Worm (Caenorhabditis elegans): ENCODE measurements around the gene ekl-6.
"Not testable (repeated sequence)": the region's sequence is repeated elsewhere in the genome, so short reads cannot be mapped to it uniquely, and the experiment has no call there.

Gene ekl-6

ce11 chrIII:10053312-10053711, 10.9 kb upstream of the ekl-6 start, which contains the start of gene T16G12.12:
T16G12.12 (plus strand) TSS chrIII:10053612.
- not testable (repeated sequence) for TF ChIP-seq W03F9.2, dao-5, him-1 (tag; optimal IDR thresholded peaks at IDR 0.05)

ce11 chrIII:10056033-10056432, 8.2 kb upstream of the ekl-6 start, which contains the start of gene T16G12.10:
T16G12.10 (minus strand) TSS chrIII:10056133.
- TF ChIP-seq him-1 (tag; optimal IDR thresholded peaks at IDR 0.05), result no peak
- TF ChIP-seq W03F9.2 (tag; optimal IDR thresholded peaks at IDR 0.05), result no peak
- no peak for TF ChIP-seq dao-5 (tag; optimal IDR thresholded peaks at IDR 0.05)

- TF ChIP-seq him-1 (tag; optimal IDR thresholded peaks at IDR 0.05) (no peak), W03F9.2 (tag; optimal IDR thresholded peaks at IDR 0.05) (no peak)
These were observed 6.7 kb upstream of the ekl-6 start, which contains the start of gene T16G12.4 for ce11 chrIII:10057518-10057917. T16G12.4 (plus strand) TSS chrIII:10057818.

- TF ChIP-seq dao-5 (tag; optimal IDR thresholded peaks at IDR 0.05) (no peak), him-1 (tag; optimal IDR thresholded peaks at IDR 0.05) (no peak), W03F9.2 (tag; optimal IDR thresholded peaks at IDR 0.05) (no peak)
These were observed 5.2 kb upstream of the ekl-6 start, which contains the start of gene T16G12.8 for ce11 chrIII:10059002-10059401. T16G12.8 (plus strand) TSS chrIII:10059302.

- TF ChIP-seq dao-5 (tag; optimal IDR thresholded peaks at IDR 0.05) (no peak), W03F9.2 (tag; optimal IDR thresholded peaks at IDR 0.05) (no peak), him-1 (tag; optimal IDR thresholded peaks at IDR 0.05) (no peak)
These were observed 3.6 kb upstream of the ekl-6 start, which contains the start of gene T16G12.13 for ce11 chrIII:10060573-10060972. T16G12.13 (plus strand) TSS chrIII:10060865.

ce11 chrIII:10069278-10069677, 5.1 kb downstream of the ekl-6 start, which contains the start of gene T16G12.6:
T16G12.6 (plus strand) TSS chrIII:10069578.
- TF ChIP-seq dao-5 (tag; optimal IDR thresholded peaks at IDR 0.05) (no peak), him-1 (tag; optimal IDR thresholded peaks at IDR 0.05) (no peak), W03F9.2 (tag; optimal IDR thresholded peaks at IDR 0.05) (no peak)

- no peak for TF ChIP-seq him-1 (tag; optimal IDR thresholded peaks at IDR 0.05)
- TF ChIP-seq dao-5 (tag; optimal IDR thresholded peaks at IDR 0.05), result no peak
- no peak for TF ChIP-seq W03F9.2 (tag; optimal IDR thresholded peaks at IDR 0.05)
These were observed 11.8 kb downstream of the ekl-6 start for ce11 chrIII:10076042-10076441.

ce11 chrIII:10078151-10078550, 13.9 kb downstream of the ekl-6 start, which contains the start of gene T16G12.9:
T16G12.9 (minus strand) TSS chrIII:10078251.
- TF ChIP-seq W03F9.2 (tag; optimal IDR thresholded peaks at IDR 0.05), result no peak
- no peak for TF ChIP-seq dao-5 (tag; optimal IDR thresholded peaks at IDR 0.05)
- TF ChIP-seq him-1 (tag; optimal IDR thresholded peaks at IDR 0.05), result no peak

ce11 chrIII:10078784-10079183, 14.6 kb downstream of the ekl-6 start:
- TF ChIP-seq dao-5 (tag; optimal IDR thresholded peaks at IDR 0.05) (no peak), W03F9.2 (tag; optimal IDR thresholded peaks at IDR 0.05) (no peak), him-1 (tag; optimal IDR thresholded peaks at IDR 0.05) (no peak)

- no peak for TF ChIP-seq dao-5 (tag; optimal IDR thresholded peaks at IDR 0.05)
- no peak for TF ChIP-seq W03F9.2 (tag; optimal IDR thresholded peaks at IDR 0.05)
- TF ChIP-seq him-1 (tag; optimal IDR thresholded peaks at IDR 0.05), result no peak
These were observed 19.0 kb downstream of the ekl-6 start, which contains the start of gene T16H12.3 for ce11 chrIII:10083242-10083641. T16H12.3 (minus strand) TSS chrIII:10083292.

ce11 chrIII:10085103-10085502, 20.9 kb downstream of the ekl-6 start, which contains the start of gene T16H12.13:
T16H12.13 (plus strand) TSS chrIII:10085403.
- TF ChIP-seq dao-5 (tag; optimal IDR thresholded peaks at IDR 0.05), result no peak
- TF ChIP-seq him-1 (tag; optimal IDR thresholded peaks at IDR 0.05), result no peak
- TF ChIP-seq W03F9.2 (tag; optimal IDR thresholded peaks at IDR 0.05), result no peak

- TF ChIP-seq W03F9.2 (tag; optimal IDR thresholded peaks at IDR 0.05) (no peak), dao-5 (tag; optimal IDR thresholded peaks at IDR 0.05) (no peak), him-1 (tag; optimal IDR thresholded peaks at IDR 0.05) (no peak)
These were observed 21.4 kb downstream of the ekl-6 start for ce11 chrIII:10085574-10085973.

- TF ChIP-seq dao-5 (tag; optimal IDR thresholded peaks at IDR 0.05), result no peak
- TF ChIP-seq him-1 (tag; optimal IDR thresholded peaks at IDR 0.05), result no peak
- no peak for TF ChIP-seq W03F9.2 (tag; optimal IDR thresholded peaks at IDR 0.05)
These were observed 21.8 kb downstream of the ekl-6 start, which contains the start of gene T16H12.2 for ce11 chrIII:10085983-10086382. T16H12.2 (plus strand) TSS chrIII:10086283.

- no peak for TF ChIP-seq dao-5 (tag; optimal IDR thresholded peaks at IDR 0.05)
- no peak for TF ChIP-seq W03F9.2 (tag; optimal IDR thresholded peaks at IDR 0.05)
- no peak for TF ChIP-seq him-1 (tag; optimal IDR thresholded peaks at IDR 0.05)
These were observed 24.3 kb downstream of the ekl-6 start, which contains the start of gene hal-2 for ce11 chrIII:10088508-10088981. hal-2 (minus strand) TSS chrIII:10088931.

All from whole organism, L4/young adult.